Worm (Caenorhabditis elegans) whole organism, L4/young adult: Measurements from ENCODE around the gene nhr-171.

ENCODE experiments used
- W03F9.2 ChIP-seq: fragments of 150-350 bp; optimal IDR thresholded peaks from 2 replicates; lab custom pipeline; 2014; ENCODE audit warnings: missing biosample characterization, missing genetic modification characterization
- dao-5 ChIP-seq: sonication (generic microtip); optimal IDR thresholded peaks from 2 replicates; lab custom pipeline; 2016; ENCODE audit warnings: missing genotype, missing genetic modification characterization, moderate library complexity, missing compliant biosample characterization
- him-1 ChIP-seq: sonication (generic microtip); optimal IDR thresholded peaks from 2 replicates; lab custom pipeline; 2016; ENCODE audit warnings: missing genotype, missing genetic modification reagents, missing genetic modification characterization, missing compliant biosample characterization

- no peak for TF ChIP-seq him-1
- no peak for TF ChIP-seq W03F9.2
- TF ChIP-seq dao-5 (tag; lab: Kevin White, UChicago) = no peak
Measured at ce11 chrV:7520077-7520476, 8.5 kb downstream of the nhr-171 start, which contains the start of gene srb-19.
